Fruit fly (Drosophila melanogaster) whole organism: ENCODE results near the gene holn1.

ENCODE experiments used
- Dll ChIP-seq: fragments of >200 bp; optimal IDR thresholded peaks from 2 replicates; lab custom pipeline; 2017
- pan ChIP-seq: fragments of >200 bp; optimal IDR thresholded peaks from 2 replicates; lab custom pipeline; 2017
- usp ChIP-seq: fragments of >200 bp; optimal IDR thresholded peaks from 2 replicates; lab custom pipeline; 2017; ENCODE audit warnings: missing biosample characterization, missing genetic modification characterization, mixed read lengths

- TF ChIP-seq usp (GFP tag; lab: Kevin White, UChicago) (no peak), Dll (no peak), pan (lab: Kevin White, UChicago) (no peak)
Observed at dm6 chr2L:10442048-10442790, 6.4 kb downstream of the holn1 start, which contains the start of gene loh.
